Fruit fly (Drosophila melanogaster) whole organism, embryonic: Measurements from ENCODE around the gene Vps2.

ENCODE experiments used
- B-H1 ChIP-seq: fragments of 200-800 bp; sonication (Bioruptor generic); IDR thresholded peaks from 3 replicates; pipeline ENCODE4 v1.3.6; 2022; ENCODE audit warnings: missing biosample characterization, missing genetic modification characterization
- B-H2 ChIP-seq: fragments of 200-800 bp; sonication (Bioruptor generic); optimal IDR thresholded peaks from 2 replicates; lab custom pipeline; 2018; ENCODE audit warnings: missing biosample characterization, mild to moderate bottlenecking, missing genetic modification characterization
- CG10267 ChIP-seq: fragments of 200-800 bp; sonication (Bioruptor generic); optimal IDR thresholded peaks from 2 replicates; lab custom pipeline; 2018; ENCODE audit warnings: missing biosample characterization, mild to moderate bottlenecking, missing genetic modification characterization, moderate library complexity
- CG10462 ChIP-seq: fragments of 200-800 bp; sonication (Bioruptor generic); optimal IDR thresholded peaks from 2 replicates; lab custom pipeline; 2016; ENCODE audit warnings: missing biosample characterization, missing genetic modification characterization
- CG10979 ChIP-seq: fragments of 200-800 bp; sonication (Bioruptor generic); optimal IDR thresholded peaks from 2 replicates; lab custom pipeline; 2018; ENCODE audit warnings: missing biosample characterization, mild to moderate bottlenecking, missing genetic modification characterization, moderate library complexity
- CG12219 ChIP-seq: fragments of 200-800 bp; sonication (Bioruptor generic); optimal IDR thresholded peaks from 3 replicates; lab custom pipeline; 2018; ENCODE audit warnings: missing biosample characterization, mild to moderate bottlenecking, missing genetic modification characterization
- CG12744 ChIP-seq: fragments of 200-800 bp; sonication (Bioruptor generic); optimal IDR thresholded peaks from 2 replicates; lab custom pipeline; 2016; ENCODE audit warnings: missing biosample characterization, missing genetic modification characterization
- CG15479 ChIP-seq: fragments of 200-800 bp; sonication (Bioruptor generic); optimal IDR thresholded peaks from 3 replicates; lab custom pipeline; 2019; ENCODE audit warnings: missing biosample characterization, mild to moderate bottlenecking, missing genetic modification characterization, moderate library complexity
- CG1602 ChIP-seq: fragments of 200-800 bp; sonication (Bioruptor generic); optimal IDR thresholded peaks from 3 replicates; lab custom pipeline; 2016; ENCODE audit warnings: missing biosample characterization, missing genetic modification characterization
- CG16813 ChIP-seq: fragments of 200-800 bp; sonication (Bioruptor generic); IDR thresholded peaks from 3 replicates; pipeline ENCODE4 v1.3.6; 2022; ENCODE audit warnings: missing biosample characterization, missing genetic modification characterization; ENCODE audit not compliant: partially characterized antibody
- CG2120 ChIP-seq: fragments of 200-800 bp; sonication (Bioruptor generic); optimal IDR thresholded peaks from 3 replicates; lab custom pipeline; 2016; ENCODE audit warnings: missing biosample characterization, missing genetic modification characterization
- CG31388 ChIP-seq: fragments of 200-800 bp; sonication (Bioruptor generic); optimal IDR thresholded peaks from 2 replicates; lab custom pipeline; 2016; ENCODE audit warnings: missing biosample characterization, missing genetic modification characterization
- CG3163 ChIP-seq: fragments of 200-800 bp; sonication (Bioruptor generic); optimal IDR thresholded peaks from 3 replicates; lab custom pipeline; 2016; ENCODE audit warnings: missing biosample characterization, missing genetic modification characterization
- CG3847 ChIP-seq: fragments of 200-800 bp; sonication (Bioruptor generic); IDR thresholded peaks from 2 replicates; pipeline ENCODE4 v1.3.6; 2022; ENCODE audit warnings: missing biosample characterization, missing genetic modification characterization
- CG3995 ChIP-seq: fragments of 200-800 bp; sonication (Bioruptor generic); optimal IDR thresholded peaks from 3 replicates; lab custom pipeline; 2016; ENCODE audit warnings: missing biosample characterization, missing genetic modification characterization
- CG43689 ChIP-seq: fragments of 200-800 bp; sonication (Bioruptor generic); IDR thresholded peaks from 2 replicates; pipeline ENCODE4 v1.3.6; 2022; ENCODE audit warnings: missing biosample characterization, missing genetic modification characterization
- CG7928 ChIP-seq: fragments of 200-800 bp; sonication (Bioruptor generic); optimal IDR thresholded peaks from 2 replicates; lab custom pipeline; 2017; ENCODE audit warnings: missing biosample characterization, mild to moderate bottlenecking, missing genetic modification characterization
- CG8388 ChIP-seq: fragments of 200-800 bp; sonication (Bioruptor generic); optimal IDR thresholded peaks from 2 replicates; lab custom pipeline; 2019; ENCODE audit warnings: missing biosample characterization, mild to moderate bottlenecking, missing genetic modification characterization, moderate library complexity
- CG9817 ChIP-seq: fragments of 200-800 bp; sonication (Bioruptor generic); optimal IDR thresholded peaks from 2 replicates; lab custom pipeline; 2018; ENCODE audit warnings: missing biosample characterization, mild to moderate bottlenecking, missing genetic modification characterization, moderate library complexity
- Dp ChIP-seq: fragments of 200-800 bp; sonication (Bioruptor generic); optimal IDR thresholded peaks from 2 replicates; lab custom pipeline; 2018; ENCODE audit warnings: missing biosample characterization, mild to moderate bottlenecking, missing genetic modification characterization, moderate library complexity
- E2f2 ChIP-seq: fragments of 200-800 bp; sonication (Bioruptor generic); IDR thresholded peaks from 2 replicates; pipeline ENCODE4 v1.3.6; 2022; ENCODE audit warnings: missing biosample characterization, missing genetic modification characterization
- Ets65A ChIP-seq: fragments of 200-800 bp; sonication (Bioruptor generic); peaks from one replicate; lab custom pipeline; 2016; ENCODE audit warnings: missing biosample characterization, missing genetic modification characterization
- Hand ChIP-seq: fragments of 200-800 bp; sonication (Bioruptor generic); optimal IDR thresholded peaks from 2 replicates; lab custom pipeline; 2017; ENCODE audit warnings: mild to moderate bottlenecking, missing biosample characterization, missing genetic modification reagents, missing genetic modification characterization
- MESR4 ChIP-seq: fragments of 200-800 bp; sonication (Bioruptor generic); optimal IDR thresholded peaks from 2 replicates; lab custom pipeline; 2018; ENCODE audit warnings: missing biosample characterization, mild to moderate bottlenecking, missing genetic modification characterization, moderate library complexity
- MTF-1 ChIP-seq: fragments of 200-800 bp; sonication (Bioruptor generic); optimal IDR thresholded peaks from 2 replicates; lab custom pipeline; 2018; ENCODE audit warnings: missing biosample characterization, mild to moderate bottlenecking, missing genetic modification characterization, borderline replicate concordance
- Meics ChIP-seq: fragments of 200-800 bp; sonication (Bioruptor generic); optimal IDR thresholded peaks from 2 replicates; lab custom pipeline; 2017; ENCODE audit warnings: missing biosample characterization, mild to moderate bottlenecking, missing genetic modification characterization
- NC2β ChIP-seq: fragments of 200-800 bp; sonication (Bioruptor generic); optimal IDR thresholded peaks from 2 replicates; lab custom pipeline; 2016; ENCODE audit warnings: missing biosample characterization, missing genetic modification characterization
- Nf-YB ChIP-seq: fragments of 200-800 bp; sonication (Bioruptor generic); optimal IDR thresholded peaks from 3 replicates; lab custom pipeline; 2019; ENCODE audit warnings: missing biosample characterization, mild to moderate bottlenecking, missing genetic modification characterization, moderate library complexity
- Spps ChIP-seq: fragments of 200-800 bp; sonication (Bioruptor generic); optimal IDR thresholded peaks from 2 replicates; lab custom pipeline; 2018; ENCODE audit warnings: missing biosample characterization, mild to moderate bottlenecking, missing genetic modification characterization
- Sry-δ ChIP-seq: fragments of 200-800 bp; sonication (Bioruptor generic); optimal IDR thresholded peaks from 2 replicates; lab custom pipeline; 2016; ENCODE audit warnings: missing biosample characterization, missing genetic modification characterization
- Usf ChIP-seq: fragments of 200-800 bp; sonication (Bioruptor generic); optimal IDR thresholded peaks from 2 replicates; lab custom pipeline; 2017; ENCODE audit warnings: missing genotype, missing biosample characterization, missing genetic modification characterization
- az2 ChIP-seq: fragments of 200-800 bp; sonication (Bioruptor generic); optimal IDR thresholded peaks from 3 replicates; lab custom pipeline; 2016; ENCODE audit warnings: missing biosample characterization, missing genetic modification characterization
- bbx ChIP-seq: fragments of 200-800 bp; sonication (Bioruptor generic); IDR thresholded peaks from 2 replicates; pipeline ENCODE4 v1.3.6; 2022; ENCODE audit warnings: missing biosample characterization, missing genetic modification characterization; ENCODE audit not compliant: partially characterized antibody
- corto ChIP-seq: fragments of 200-800 bp; sonication (Bioruptor generic); optimal IDR thresholded peaks from 2 replicates; lab custom pipeline; 2016; ENCODE audit warnings: missing biosample characterization, mild to moderate bottlenecking, missing genetic modification characterization, moderate library complexity
- crp ChIP-seq, 2 experiments: fragments of 200-800 bp; sonication (Bioruptor generic); optimal IDR thresholded peaks; 2 replicates in 1 of 2; 3 replicates in 1 of 2; lab custom pipeline; 2017; ENCODE audit warnings: missing biosample characterization in 2 of 2, missing genetic modification characterization in 2 of 2, mild to moderate bottlenecking in 1 of 2, moderate library complexity in 1 of 2
- disco-r ChIP-seq: fragments of 200-800 bp; sonication (Bioruptor generic); optimal IDR thresholded peaks from 2 replicates; lab custom pipeline; 2016; ENCODE audit warnings: missing biosample characterization, missing genetic modification characterization
- dm ChIP-seq: fragments of 200-800 bp; sonication (Bioruptor generic); optimal IDR thresholded peaks from 3 replicates; lab custom pipeline; 2016; ENCODE audit warnings: missing biosample characterization, missing genetic modification characterization
- exex ChIP-seq: fragments of 200-800 bp; sonication (Bioruptor generic); optimal IDR thresholded peaks from 4 replicates; lab custom pipeline; 2018; ENCODE audit warnings: missing biosample characterization, mild to moderate bottlenecking, missing genetic modification characterization, moderate library complexity
- fd3F ChIP-seq: fragments of 200-800 bp; sonication (Bioruptor generic); optimal IDR thresholded peaks from 2 replicates; lab custom pipeline; 2018; ENCODE audit warnings: missing biosample characterization, mild to moderate bottlenecking, missing genetic modification characterization, moderate library complexity
- ftz-f1 ChIP-seq: fragments of 200-800 bp; sonication (Bioruptor generic); optimal IDR thresholded peaks from 2 replicates; lab custom pipeline; 2016; ENCODE audit warnings: missing biosample characterization, missing genetic modification characterization
- h ChIP-seq: fragments of >200 bp; optimal IDR thresholded peaks from 2 replicates; lab custom pipeline; 2017
- ham ChIP-seq: fragments of 200-800 bp; sonication (Bioruptor generic); IDR thresholded peaks from 2 replicates; pipeline ENCODE4 v1.3.6; 2022; ENCODE audit warnings: missing biosample characterization, missing genetic modification characterization
- jigr1 ChIP-seq: fragments of 200-800 bp; sonication (Bioruptor generic); IDR thresholded peaks from 3 replicates; pipeline ENCODE4 v1.3.6; 2022; ENCODE audit warnings: missing biosample characterization, missing genetic modification characterization
- lbe ChIP-seq: fragments of 200-800 bp; sonication (Bioruptor generic); optimal IDR thresholded peaks from 2 replicates; lab custom pipeline; 2016; ENCODE audit warnings: missing biosample characterization, mild to moderate bottlenecking, missing genetic modification characterization
- oc ChIP-seq: fragments of 200-800 bp; sonication (Bioruptor generic); optimal IDR thresholded peaks from 2 replicates; lab custom pipeline; 2018; ENCODE audit warnings: missing biosample characterization, mild to moderate bottlenecking, missing genetic modification characterization, moderate library complexity
- pzg ChIP-seq: fragments of 200-800 bp; sonication (Bioruptor generic); optimal IDR thresholded peaks from 3 replicates; lab custom pipeline; 2018; ENCODE audit warnings: missing biosample characterization, mild to moderate bottlenecking, missing genetic modification characterization, moderate library complexity
- schlank ChIP-seq: fragments of 200-800 bp; sonication (Bioruptor generic); optimal IDR thresholded peaks from 2 replicates; lab custom pipeline; 2018; ENCODE audit warnings: missing biosample characterization, mild to moderate bottlenecking, missing genetic modification characterization
- sim ChIP-seq: fragments of 200-800 bp; sonication (Bioruptor generic); IDR thresholded peaks from 2 replicates; pipeline ENCODE4 v1.3.6; 2022; ENCODE audit warnings: missing biosample characterization, missing genetic modification characterization
- tx ChIP-seq: fragments of 200-800 bp; sonication (Bioruptor generic); optimal IDR thresholded peaks from 2 replicates; lab custom pipeline; 2016; ENCODE audit warnings: missing biosample characterization, missing genetic modification characterization
- usp ChIP-seq: fragments of >200 bp; optimal IDR thresholded peaks from 2 replicates; lab custom pipeline; 2017; ENCODE audit warnings: missing biosample characterization, missing genetic modification characterization
- zfh1 ChIP-seq: fragments of 200-800 bp; sonication (Bioruptor generic); IDR thresholded peaks from 3 replicates; pipeline ENCODE4 v1.3.6; 2022; ENCODE audit warnings: missing biosample characterization, missing genetic modification characterization

Gene Vps2

DNA sequence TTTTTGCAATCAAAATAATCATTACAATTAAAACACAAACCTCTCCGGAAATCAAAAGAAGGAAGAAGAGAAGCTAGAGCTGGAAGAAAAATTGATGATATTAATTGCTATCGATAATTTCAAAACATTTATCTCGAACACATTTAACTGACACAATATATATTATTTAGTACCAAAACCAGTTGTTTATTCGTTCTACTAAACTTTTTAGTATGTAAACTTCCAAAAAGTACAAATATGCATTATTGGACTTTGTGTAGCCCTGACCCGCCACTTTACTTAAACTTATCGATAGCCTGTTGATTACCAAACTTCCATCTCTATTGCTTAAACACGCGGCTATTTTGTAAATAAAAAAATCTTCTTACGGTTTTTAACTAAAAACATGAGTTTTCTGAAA is 6.6 kb downstream of the Vps2 start, which contains the start of the genes RpL34a and Trmt61 (continued):
- TF ChIP-seq CG15479 (GFP tag; lab: Kevin White, UChicago): peak; percentile 24
- TF ChIP-seq pzg (GFP tag; lab: Kevin White, UChicago): peak; percentile 84
- peak; percentile 25 for TF ChIP-seq CG31388 (GFP tag; lab: Kevin White, UChicago)
- no peak for TF ChIP-seq jigr1 (GFP tag; lab: Robert Waterston, UW)
- peak; percentile 98 for TF ChIP-seq Sry-δ
- peak; percentile 71 for TF ChIP-seq bbx (GFP tag; lab: Robert Waterston, UW)
- no peak for TF ChIP-seq ftz-f1
- TF ChIP-seq disco-r: peak; percentile 79
- peak; percentile 94 for TF ChIP-seq Meics
- peak; percentile 73 for TF ChIP-seq Hand
- TF ChIP-seq CG10267 (tag; lab: Kevin White, UChicago): peak; percentile 90
- peak; percentile 75 for TF ChIP-seq CG43689 (GFP tag; lab: Robert Waterston, UW)
- TF ChIP-seq CG2120 (GFP tag; lab: Kevin White, UChicago): peak; percentile 76
- TF ChIP-seq Ets65A (GFP tag; lab: Kevin White, UChicago): peak; percentile 95
- TF ChIP-seq sim (GFP tag; lab: Robert Waterston, UW): peak; percentile 65; the same call in 1 of the 2 replicates
- TF ChIP-seq CG9817 (tag; lab: Kevin White, UChicago): peak; percentile 83
- peak; percentile 76 for TF ChIP-seq oc (tag; lab: Kevin White, UChicago)
- peak; percentile 81 for TF ChIP-seq Nf-YB (GFP tag; lab: Kevin White, UChicago)
- peak; percentile 92 for TF ChIP-seq B-H2 (GFP tag; lab: Kevin White, UChicago)
- peak; percentile 62; the same call in 2 of the 3 replicates for TF ChIP-seq B-H1 (GFP tag; lab: Robert Waterston, UW)
- peak; percentile 68 for TF ChIP-seq CG3847 (GFP tag; lab: Robert Waterston, UW)
- TF ChIP-seq dm (GFP tag; lab: Kevin White, UChicago): peak; percentile 92
- peak; percentile 82 for TF ChIP-seq fd3F (GFP tag; lab: Kevin White, UChicago)
- TF ChIP-seq ham: peak; percentile 39; the same call in 1 of the 2 replicates
- peak; percentile 73 for TF ChIP-seq lbe (GFP tag; lab: Kevin White, UChicago)
- peak; percentile 83 for TF ChIP-seq exex
- TF ChIP-seq schlank: peak; percentile 82
- TF ChIP-seq CG8388 (GFP tag; lab: Kevin White, UChicago): peak; percentile 89
- peak; percentile 96 for TF ChIP-seq CG7928 (GFP tag; lab: Kevin White, UChicago)
- peak; percentile 59 for TF ChIP-seq CG3995 (GFP tag; lab: Kevin White, UChicago)
- peak; percentile 71 for TF ChIP-seq zfh1 (GFP tag; lab: Robert Waterston, UW)
- peak; percentile 76 for TF ChIP-seq CG12219 (GFP tag; lab: Kevin White, UChicago)
- no peak for TF ChIP-seq corto (GFP tag; lab: Kevin White, UChicago)
- no peak for TF ChIP-seq usp (GFP tag; lab: Kevin White, UChicago)
- TF ChIP-seq crp (GFP tag; optimal IDR thresholded peaks at IDR 0.05; lab: Kevin White, UChicago): peak in 1 of 2 experiments; percentile 64
- peak; percentile 79 for TF ChIP-seq Spps (tag; lab: Kevin White, UChicago)
- peak; percentile 74 for TF ChIP-seq CG10462 (GFP tag; lab: Kevin White, UChicago)
- peak; percentile 89 for TF ChIP-seq E2f2 (GFP tag; lab: Robert Waterston, UW)
- TF ChIP-seq MTF-1 (GFP tag; lab: Kevin White, UChicago): peak; percentile 84
- peak; percentile 92 for TF ChIP-seq NC2β (GFP tag; lab: Kevin White, UChicago)
- TF ChIP-seq h (lab: Kevin White, UChicago): no peak
- TF ChIP-seq tx (GFP tag; lab: Kevin White, UChicago): peak; percentile 53
- TF ChIP-seq CG1602 (GFP tag; lab: Kevin White, UChicago): peak; percentile 49
- peak; percentile 36 for TF ChIP-seq CG3163 (GFP tag; lab: Kevin White, UChicago)
- TF ChIP-seq az2 (GFP tag; lab: Kevin White, UChicago): peak; percentile 74
- TF ChIP-seq CG16813 (GFP tag; lab: Robert Waterston, UW): peak; percentile 87
- TF ChIP-seq CG12744 (GFP tag; lab: Kevin White, UChicago): peak; percentile 53
- peak; percentile 24 for TF ChIP-seq Usf (GFP tag; lab: Kevin White, UChicago)
- TF ChIP-seq MESR4: no peak
- peak; percentile 81 for TF ChIP-seq Dp (GFP tag; lab: Kevin White, UChicago)
- peak; percentile 83 for TF ChIP-seq CG10979 (tag; lab: Kevin White, UChicago)
